Fruit fly (Drosophila melanogaster) whole organism, embryonic: ENCODE data around the gene CG42784.

Source experiments
- CG10321 ChIP-seq: fragments of 200-800 bp; sonication (Bioruptor generic); IDR thresholded peaks from 2 replicates; pipeline ENCODE4 v1.3.6; 2022; ENCODE audit warnings: missing biosample characterization, missing genetic modification characterization
- CG10979 ChIP-seq: fragments of 200-800 bp; sonication (Bioruptor generic); optimal IDR thresholded peaks from 2 replicates; lab custom pipeline; 2018; ENCODE audit warnings: missing biosample characterization, mild to moderate bottlenecking, missing genetic modification characterization, moderate library complexity
- CG11695 ChIP-seq: fragments of 200-800 bp; sonication (Bioruptor generic); IDR thresholded peaks from 3 replicates; pipeline ENCODE4 v1.3.6; 2022; ENCODE audit warnings: missing biosample characterization, missing genetic modification characterization
- CG11723 ChIP-seq: fragments of 200-800 bp; sonication (Bioruptor generic); optimal IDR thresholded peaks from 2 replicates; lab custom pipeline; 2017; ENCODE audit warnings: missing biosample characterization, mild to moderate bottlenecking, missing genetic modification characterization
- CG12769 ChIP-seq: fragments of 200-800 bp; sonication (Bioruptor generic); optimal IDR thresholded peaks from 2 replicates; lab custom pipeline; 2019; ENCODE audit warnings: missing biosample characterization, mild to moderate bottlenecking, missing genetic modification characterization, moderate library complexity
- CG13287 ChIP-seq: fragments of 200-800 bp; sonication (Bioruptor generic); IDR thresholded peaks from 2 replicates; pipeline ENCODE4 v1.3.6; 2022; ENCODE audit warnings: missing biosample characterization, missing genetic modification characterization; ENCODE audit not compliant: partially characterized antibody
- CG17612 ChIP-seq: fragments of 200-800 bp; sonication (Bioruptor generic); IDR thresholded peaks from 2 replicates; pipeline ENCODE4 v1.3.6; 2022; ENCODE audit warnings: missing biosample characterization, missing genetic modification characterization
- CG31224 ChIP-seq: fragments of 200-800 bp; sonication (Bioruptor generic); IDR thresholded peaks from 2 replicates; pipeline ENCODE4 v1.3.6; 2022; ENCODE audit warnings: missing biosample characterization, missing genetic modification characterization
- CG32772 ChIP-seq: fragments of 200-800 bp; sonication (Bioruptor generic); IDR thresholded peaks from 2 replicates; pipeline ENCODE4 v1.3.6; 2022; ENCODE audit warnings: missing biosample characterization, missing genetic modification characterization
- CG33213 ChIP-seq: fragments of 200-800 bp; sonication (Bioruptor generic); optimal IDR thresholded peaks from 3 replicates; lab custom pipeline; 2016; ENCODE audit warnings: missing biosample characterization, missing genetic modification characterization
- CG34224 ChIP-seq: fragments of 200-800 bp; sonication (Bioruptor generic); IDR thresholded peaks from 3 replicates; pipeline ENCODE4 v1.3.6; 2022; ENCODE audit warnings: missing biosample characterization, missing genetic modification characterization; ENCODE audit not compliant: partially characterized antibody
- CG4328 ChIP-seq: fragments of 200-800 bp; sonication (Bioruptor generic); optimal IDR thresholded peaks from 3 replicates; lab custom pipeline; 2017; ENCODE audit warnings: missing biosample characterization, missing genetic modification reagents, missing genetic modification characterization
- CG5180 ChIP-seq: fragments of 200-800 bp; sonication (Bioruptor generic); optimal IDR thresholded peaks from 3 replicates; lab custom pipeline; 2017; ENCODE audit warnings: missing biosample characterization, missing genetic modification characterization, mild to moderate bottlenecking, moderate library complexity, missing genetic modification reagents
- CG6272 ChIP-seq: fragments of 200-800 bp; sonication (Bioruptor generic); IDR thresholded peaks from 2 replicates; pipeline ENCODE4 v1.3.6; 2022; ENCODE audit warnings: missing biosample characterization, missing genetic modification characterization
- CG6683 ChIP-seq: fragments of 200-800 bp; sonication (Bioruptor generic); optimal IDR thresholded peaks from 2 replicates; lab custom pipeline; 2017; ENCODE audit warnings: missing biosample characterization, mild to moderate bottlenecking, missing genetic modification characterization, missing genetic modification reagents
- CG7928 ChIP-seq: fragments of 200-800 bp; sonication (Bioruptor generic); optimal IDR thresholded peaks from 2 replicates; lab custom pipeline; 2017; ENCODE audit warnings: missing biosample characterization, mild to moderate bottlenecking, missing genetic modification characterization
- CHES-1-like ChIP-seq: fragments of 200-800 bp; sonication (Bioruptor generic); optimal IDR thresholded peaks from 2 replicates; lab custom pipeline; 2016; ENCODE audit warnings: missing biosample characterization, missing genetic modification characterization
- D ChIP-seq, 2 experiments: fragments of 200-800 bp in 1 of 2; fragments of >200 bp in 1 of 2; sonication (Bioruptor generic) in 1 of 2; optimal IDR thresholded peaks; 2 replicates in 1 of 2; 3 replicates in 1 of 2; lab custom pipeline; 2017; ENCODE audit warnings: mild to moderate bottlenecking in 1 of 2, missing biosample characterization in 1 of 2, missing genetic modification characterization in 1 of 2, missing genetic modification reagents in 1 of 2
- Hr39 ChIP-seq: fragments of >200 bp; optimal IDR thresholded peaks from 2 replicates; lab custom pipeline; 2017
- MESR4 ChIP-seq: fragments of 200-800 bp; sonication (Bioruptor generic); optimal IDR thresholded peaks from 2 replicates; lab custom pipeline; 2018; ENCODE audit warnings: missing biosample characterization, mild to moderate bottlenecking, missing genetic modification characterization, moderate library complexity
- Nf-YB ChIP-seq: fragments of 200-800 bp; sonication (Bioruptor generic); optimal IDR thresholded peaks from 3 replicates; lab custom pipeline; 2019; ENCODE audit warnings: missing biosample characterization, mild to moderate bottlenecking, missing genetic modification characterization, moderate library complexity
- Oli ChIP-seq: fragments of 200-800 bp; sonication (Bioruptor generic); optimal IDR thresholded peaks from 2 replicates; lab custom pipeline; 2018; ENCODE audit warnings: missing biosample characterization, mild to moderate bottlenecking, missing genetic modification characterization, moderate library complexity
- Pdp1 ChIP-seq, 2 experiments: fragments of 200-800 bp; sonication (Bioruptor generic); optimal IDR thresholded peaks; 3 replicates each; lab custom pipeline; 2016; ENCODE audit warnings: missing biosample characterization in 2 of 2, missing genetic modification characterization in 2 of 2, mild to moderate bottlenecking in 1 of 2, moderate library complexity in 1 of 2
- Usf ChIP-seq: fragments of 200-800 bp; sonication (Bioruptor generic); optimal IDR thresholded peaks from 2 replicates; lab custom pipeline; 2017; ENCODE audit warnings: missing genotype, missing biosample characterization, missing genetic modification characterization
- ato ChIP-seq: fragments of 200-800 bp; sonication (Bioruptor generic); IDR thresholded peaks from 2 replicates; pipeline ENCODE4 v1.3.6; 2022; ENCODE audit warnings: missing biosample characterization, missing genetic modification characterization; ENCODE audit not compliant: partially characterized antibody
- bsh ChIP-seq, 2 experiments: fragments of 200-800 bp; sonication (Bioruptor generic); optimal IDR thresholded peaks; 2 replicates each; lab custom pipeline; 2017 to 2018; ENCODE audit warnings: mild to moderate bottlenecking in 2 of 2, missing biosample characterization in 2 of 2, missing genetic modification characterization in 2 of 2, moderate library complexity in 1 of 2
- caup ChIP-seq: fragments of 200-800 bp; sonication (Bioruptor generic); optimal IDR thresholded peaks from 3 replicates; lab custom pipeline; 2017; ENCODE audit warnings: missing biosample characterization, mild to moderate bottlenecking, missing genetic modification characterization, moderate library complexity; ENCODE audit not compliant: severe bottlenecking
- cg ChIP-seq: fragments of 200-800 bp; sonication (Bioruptor generic); optimal IDR thresholded peaks from 3 replicates; lab custom pipeline; 2019; ENCODE audit warnings: missing biosample characterization, mild to moderate bottlenecking, missing genetic modification characterization, moderate library complexity
- chinmo ChIP-seq: fragments of 200-800 bp; sonication (Bioruptor generic); IDR thresholded peaks from 4 replicates; pipeline ENCODE4 v1.3.6; 2022; ENCODE audit warnings: missing biosample characterization, missing genetic modification characterization; ENCODE audit not compliant: partially characterized antibody
- ewg ChIP-seq: fragments of 200-800 bp; sonication (Bioruptor generic); optimal IDR thresholded peaks from 3 replicates; lab custom pipeline; 2017; ENCODE audit warnings: mild to moderate bottlenecking, missing biosample characterization, missing genetic modification reagents, missing genetic modification characterization
- gcm2 ChIP-seq: fragments of 200-800 bp; sonication (Bioruptor generic); optimal IDR thresholded peaks from 2 replicates; lab custom pipeline; 2016; ENCODE audit warnings: missing biosample characterization, missing genetic modification characterization
- hbn ChIP-seq: fragments of 200-800 bp; sonication (Bioruptor generic); IDR thresholded peaks from 2 replicates; pipeline ENCODE4 v1.3.6; 2022; ENCODE audit warnings: missing biosample characterization, missing genetic modification characterization; ENCODE audit not compliant: partially characterized antibody
- hkb ChIP-seq, 2 experiments: fragments of 200-800 bp in 1 of 2; fragments of >200 bp in 1 of 2; sonication (Bioruptor generic) in 1 of 2; IDR thresholded peaks in 1 of 2; optimal IDR thresholded peaks in 1 of 2; 2 replicates each; pipeline versions ENCODE4 v1.3.6 to Lab custom; 2017 to 2022; ENCODE audit warnings: missing biosample characterization in 1 of 2, missing genetic modification characterization in 1 of 2
- hth ChIP-seq: fragments of >200 bp; optimal IDR thresholded peaks from 2 replicates; lab custom pipeline; 2017; ENCODE audit warnings: inconsistent platforms
- ind ChIP-seq: fragments of 200-800 bp; sonication (Bioruptor generic); optimal IDR thresholded peaks from 3 replicates; lab custom pipeline; 2016; ENCODE audit warnings: missing biosample characterization, missing genetic modification characterization
- kni ChIP-seq: fragments of 200-800 bp; sonication (Bioruptor generic); optimal IDR thresholded peaks from 3 replicates; lab custom pipeline; 2017; ENCODE audit warnings: mild to moderate bottlenecking, missing biosample characterization, missing genetic modification reagents, missing genetic modification characterization
- lola ChIP-seq, 3 experiments: fragments of >200 bp in 2 of 3; fragments of 200-800 bp in 1 of 3; sonication (Bioruptor generic) in 1 of 3; optimal IDR thresholded peaks; 2 replicates each; lab custom pipeline; 2017 to 2019; ENCODE audit warnings: missing biosample characterization in 3 of 3, missing genetic modification characterization in 3 of 3, mild to moderate bottlenecking in 1 of 3, moderate library complexity in 1 of 3
- mld ChIP-seq: fragments of 200-800 bp; sonication (Bioruptor generic); IDR thresholded peaks from 3 replicates; pipeline ENCODE4 v1.3.6; 2022; ENCODE audit warnings: missing biosample characterization, missing genetic modification characterization; ENCODE audit not compliant: partially characterized antibody
- otp ChIP-seq: fragments of 200-800 bp; sonication (Bioruptor generic); IDR thresholded peaks from 3 replicates; pipeline ENCODE4, ENCODE4 v1.3.6; 2022; ENCODE audit warnings: missing biosample characterization, missing genetic modification characterization
- pros ChIP-seq: fragments of 200-800 bp; sonication (Bioruptor generic); optimal IDR thresholded peaks from 3 replicates; lab custom pipeline; 2019; ENCODE audit warnings: missing biosample characterization, mild to moderate bottlenecking, missing genetic modification characterization, moderate library complexity
- schlank ChIP-seq: fragments of 200-800 bp; sonication (Bioruptor generic); optimal IDR thresholded peaks from 2 replicates; lab custom pipeline; 2018; ENCODE audit warnings: missing biosample characterization, mild to moderate bottlenecking, missing genetic modification characterization
- ssp ChIP-seq: fragments of 200-800 bp; sonication (Bioruptor generic); IDR thresholded peaks from 2 replicates; pipeline ENCODE4 v1.3.6; 2022; ENCODE audit warnings: missing biosample characterization, missing genetic modification characterization
- tx ChIP-seq: fragments of 200-800 bp; sonication (Bioruptor generic); optimal IDR thresholded peaks from 2 replicates; lab custom pipeline; 2016; ENCODE audit warnings: missing biosample characterization, missing genetic modification characterization
- unpg ChIP-seq: fragments of 200-800 bp; sonication (Bioruptor generic); optimal IDR thresholded peaks from 3 replicates; lab custom pipeline; 2018; ENCODE audit warnings: missing biosample characterization, mild to moderate bottlenecking, missing genetic modification characterization, moderate library complexity
- usp ChIP-seq: fragments of >200 bp; optimal IDR thresholded peaks from 2 replicates; lab custom pipeline; 2017; ENCODE audit warnings: missing biosample characterization, missing genetic modification characterization

CG42784 gene

dm6 chr2L:13547738-13548726, 132.8 kb downstream of the CG42784 start (continued):
- TF ChIP-seq chinmo (GFP tag; lab: Robert Waterston, UW) (peak; percentile 59; the same call in 1 of the 4 replicates), otp (GFP tag; lab: Robert Waterston, UW) (no peak), CG5180 (GFP tag; lab: Kevin White, UChicago) (no peak), Pdp1 (GFP tag; optimal IDR thresholded peaks at IDR 0.05; lab: Kevin White, UChicago) (peak; percentile 66 to 95), pros (GFP tag; lab: Kevin White, UChicago) (no peak), ewg (GFP tag; lab: Kevin White, UChicago) (peak; percentile 91), CG34224 (GFP tag; lab: Robert Waterston, UW) (no peak), CG11723 (no peak), CG10321 (GFP tag; lab: Robert Waterston, UW) (peak; percentile 58), kni (no peak), CG31224 (GFP tag; lab: Robert Waterston, UW) (peak; percentile 27; the same call in 1 of the 2 replicates), CG32772 (no peak), ssp (no peak), Nf-YB (no peak), CG6272 (GFP tag; lab: Robert Waterston, UW) (no peak), mld (no peak), Hr39 (lab: Kevin White, UChicago) (no peak), D (optimal IDR thresholded peaks at IDR 0.05; lab: Kevin White, UChicago) (no peak), D (GFP tag; optimal IDR thresholded peaks at IDR 0.05; lab: Kevin White, UChicago) (peak; percentile 46), CG7928 (GFP tag; lab: Kevin White, UChicago) (no peak), CG11695 (GFP tag; lab: Robert Waterston, UW) (peak; percentile 41; the same call in 1 of the 3 replicates), CG17612 (no peak), cg (GFP tag; lab: Kevin White, UChicago) (peak; percentile 45), CG13287 (no peak), ato (GFP tag; lab: Robert Waterston, UW) (no peak), tx (GFP tag; lab: Kevin White, UChicago) (peak; percentile 19), CG10979 (tag; lab: Kevin White, UChicago) (peak; percentile 65), unpg (GFP tag; lab: Kevin White, UChicago) (no peak), CG4328 (peak; percentile 29), hkb (optimal IDR thresholded peaks at IDR 0.05; lab: Kevin White, UChicago) (no peak), hkb (GFP tag; IDR thresholded peaks at IDR 0.05; lab: Robert Waterston, UW) (no peak), usp (GFP tag; lab: Kevin White, UChicago) (no peak), bsh (GFP tag; optimal IDR thresholded peaks at IDR 0.05; lab: Kevin White, UChicago) (peak in 1 of 2 experiments; percentile 44), ind (GFP tag; lab: Kevin White, UChicago) (peak; percentile 48), gcm2 (GFP tag; lab: Kevin White, UChicago) (no peak), Usf (peak; percentile 46), CHES-1-like (GFP tag; lab: Kevin White, UChicago) (peak; percentile 27), hbn (no peak), Oli (tag; lab: Kevin White, UChicago) (peak; percentile 35), MESR4 (GFP tag; lab: Kevin White, UChicago) (no peak), schlank (tag; lab: Kevin White, UChicago) (no peak), caup (GFP tag; lab: Kevin White, UChicago) (peak; percentile 63), lola (GFP tag; optimal IDR thresholded peaks at IDR 0.05; lab: Kevin White, UChicago) (peak in 1 of 3 experiments; percentile 66), CG12769 (peak; percentile 52), CG6683 (GFP tag; lab: Kevin White, UChicago) (no peak), CG33213 (GFP tag; lab: Kevin White, UChicago) (no peak), hth (lab: Kevin White, UChicago) (no peak)
